Worm (Caenorhabditis elegans) whole organism, young adult: ENCODE results near the gene Y27F2A.10.
"Not testable (repeated sequence)": the region's sequence is repeated elsewhere in the genome, so short reads cannot be mapped to it uniquely, and the experiment has no call there.

ENCODE experiments used
- F23B12.7 ChIP-seq: sonication (generic microtip); optimal IDR thresholded peaks from 2 replicates; lab custom pipeline; 2017; ENCODE audit warnings: missing genetic modification characterization, mild to moderate bottlenecking, missing compliant biosample characterization, antibody characterized with exemption, moderate library complexity; ENCODE audit not compliant: insufficient read depth
- F39B2.1 ChIP-seq: fragments of 200-800 bp; sonication (Bioruptor generic); IDR thresholded peaks from 2 replicates; pipeline ENCODE4 v1.3.6; 2022; ENCODE audit warnings: missing genetic modification reagents, missing genetic modification characterization, missing compliant biosample characterization
- K11D2.4 ChIP-seq: fragments of 200-800 bp; sonication (Bioruptor generic); IDR thresholded peaks from 2 replicates; pipeline ENCODE4 v1.3.6; 2022; ENCODE audit warnings: missing genetic modification reagents, missing genetic modification characterization, missing compliant biosample characterization
- Y56A3A.18 ChIP-seq: fragments of 200-800 bp; sonication (Bioruptor generic); IDR thresholded peaks from 2 replicates; pipeline ENCODE4 v1.3.6; 2022; ENCODE audit warnings: missing genetic modification reagents, missing genetic modification characterization, missing compliant biosample characterization
- attf-6 ChIP-seq: fragments of 200-800 bp; sonication (Bioruptor generic); IDR thresholded peaks from 2 replicates; pipeline ENCODE4 v1.3.6; 2022; ENCODE audit warnings: missing genetic modification reagents, missing genetic modification characterization, missing compliant biosample characterization
- ccch-3 ChIP-seq: fragments of 200-800 bp; sonication (Bioruptor generic); optimal IDR thresholded peaks from 2 replicates; lab custom pipeline; 2018; ENCODE audit warnings: mild to moderate bottlenecking, missing genetic modification characterization, missing compliant biosample characterization
- ceh-91 ChIP-seq: fragments of 200-800 bp; sonication (Bioruptor generic); IDR thresholded peaks from 2 replicates; pipeline ENCODE4 v1.3.6; 2022; ENCODE audit warnings: missing genetic modification reagents, missing genetic modification characterization, missing compliant biosample characterization
- chd-7 ChIP-seq: sonication (generic microtip); optimal IDR thresholded peaks from 2 replicates; lab custom pipeline; 2016; ENCODE audit warnings: mild to moderate bottlenecking, missing genetic modification characterization, moderate library complexity, missing compliant biosample characterization
- dox-1 ChIP-seq: fragments of 200-800 bp; sonication (Bioruptor generic); IDR thresholded peaks from 2 replicates; pipeline ENCODE4 v1.3.6; 2022; ENCODE audit warnings: missing genetic modification reagents, missing genetic modification characterization, missing compliant biosample characterization
- egrh-3 ChIP-seq: fragments of 200-800 bp; sonication (Bioruptor generic); IDR thresholded peaks from 2 replicates; pipeline ENCODE4 v1.3.6; 2022; ENCODE audit warnings: missing genetic modification reagents, missing genetic modification characterization, missing compliant biosample characterization
- fkh-3 ChIP-seq: sonication (generic microtip); optimal IDR thresholded peaks from 2 replicates; lab custom pipeline; 2016; ENCODE audit warnings: mild to moderate bottlenecking, missing genetic modification characterization, missing compliant biosample characterization
- hlh-12 ChIP-seq: sonication (generic microtip); optimal IDR thresholded peaks from 2 replicates; lab custom pipeline; 2016; ENCODE audit warnings: missing genetic modification characterization, missing compliant biosample characterization
- lir-1 ChIP-seq: fragments of 200-800 bp; sonication (Bioruptor generic); conservative IDR thresholded peaks from 2 replicates; pipeline ENCODE4 v1.3.6; 2022; ENCODE audit warnings: missing genetic modification reagents, missing genetic modification characterization, missing compliant biosample characterization
- mcd-1 ChIP-seq: fragments of 200-800 bp; sonication (Bioruptor generic); IDR thresholded peaks from 2 replicates; pipeline ENCODE4 v1.3.6; 2022; ENCODE audit warnings: missing genetic modification reagents, missing genetic modification characterization, missing compliant biosample characterization
- nfya-2 ChIP-seq: fragments of 200-800 bp; sonication (Bioruptor generic); IDR thresholded peaks from 2 replicates; pipeline ENCODE4 v1.3.6; 2022; ENCODE audit warnings: missing genetic modification reagents, missing genetic modification characterization, missing compliant biosample characterization
- nhr-120 ChIP-seq: fragments of 200-800 bp; sonication (Bioruptor generic); IDR thresholded peaks from 2 replicates; pipeline ENCODE4 v1.3.6; 2022; ENCODE audit warnings: missing genetic modification characterization, missing compliant biosample characterization
- nhr-80 ChIP-seq: sonication (generic microtip); optimal IDR thresholded peaks from 2 replicates; lab custom pipeline; 2016; ENCODE audit warnings: missing genetic modification characterization, missing compliant biosample characterization
- snpc-1.3 ChIP-seq: sonication (generic microtip); optimal IDR thresholded peaks from 2 replicates; lab custom pipeline; 2017; ENCODE audit warnings: missing genetic modification characterization, mild to moderate bottlenecking, missing compliant biosample characterization, antibody characterized with exemption, moderate library complexity, missing genotype, missing genetic modification reagents; ENCODE audit not compliant: insufficient read depth
- snpc-4 ChIP-seq, 5 experiments: fragments of 150-350 bp in 1 of 5; sonication (generic microtip) in 4 of 5; optimal IDR thresholded peaks; 2 replicates each; lab custom pipeline; 2014 to 2018; ENCODE audit warnings: missing genetic modification characterization in 5 of 5, missing biosample characterization in 3 of 5, antibody characterized with exemption in 2 of 5, mild to moderate bottlenecking in 2 of 5, missing compliant biosample characterization in 2 of 5, missing genotype in 2 of 5, moderate library complexity in 2 of 5, missing genetic modification reagents in 1 of 5
- unc-62 ChIP-seq: fragments of 150-350 bp; optimal IDR thresholded peaks from 2 replicates; lab custom pipeline; 2014; ENCODE audit warnings: missing biosample characterization, missing genetic modification reagents, missing genetic modification characterization
- zfh-2 ChIP-seq: fragments of 200-800 bp; sonication (Bioruptor generic); conservative IDR thresholded peaks from 2 replicates; pipeline ENCODE4 v1.3.6; 2022; ENCODE audit warnings: missing genetic modification reagents, missing genetic modification characterization, missing compliant biosample characterization
- ztf-22 ChIP-seq: fragments of 200-800 bp; sonication (Bioruptor generic); optimal IDR thresholded peaks from 2 replicates; lab custom pipeline; 2018; ENCODE audit warnings: mild to moderate bottlenecking, missing genetic modification characterization, moderate library complexity, missing compliant biosample characterization
- ztf-28 ChIP-seq: fragments of 200-800 bp; sonication (Bioruptor generic); IDR thresholded peaks from 2 replicates; pipeline ENCODE4 v1.3.6; 2022; ENCODE audit warnings: missing genetic modification reagents, missing genetic modification characterization, missing compliant biosample characterization
- ztf-3 ChIP-seq: fragments of 200-800 bp; sonication (Bioruptor generic); optimal IDR thresholded peaks from 2 replicates; lab custom pipeline; 2018; ENCODE audit warnings: mild to moderate bottlenecking, missing genetic modification characterization, missing compliant biosample characterization

Y27F2A.10 gene

DNA sequence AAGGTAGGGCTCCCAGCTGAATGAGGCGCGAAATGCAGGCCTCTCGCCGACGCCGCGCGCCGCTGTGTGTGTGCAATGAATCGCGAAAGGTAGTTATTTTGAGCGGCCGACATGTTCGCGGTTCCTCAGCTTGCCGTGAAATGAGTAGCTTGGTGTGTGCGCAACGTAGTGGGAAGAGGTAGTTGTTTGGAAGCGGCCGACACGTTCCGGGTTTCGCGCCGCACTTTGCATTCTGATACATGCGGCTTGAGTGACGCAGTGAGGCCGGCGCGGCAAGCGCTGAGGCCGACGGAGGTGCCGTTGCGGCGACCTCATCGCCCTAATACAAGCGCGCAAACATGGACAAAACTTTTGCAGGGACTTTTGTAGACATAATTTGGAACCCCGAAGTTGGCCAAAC is 23.7 kb upstream of the Y27F2A.10 start:
- TF ChIP-seq K11D2.4 (GFP tag; lab: Robert Waterston, UW) (no peak), hlh-12 (no peak), ztf-22 (GFP tag; lab: Kevin White, UChicago) (no peak), snpc-4 (GFP tag; optimal IDR thresholded peaks at IDR 0.05; lab: Kevin White, UChicago) (no peak), snpc-4 (tag; optimal IDR thresholded peaks at IDR 0.05; lab: Kevin White, UChicago) (peak in 1 of 4 experiments; percentile 68), lir-1 (GFP tag; lab: Robert Waterston, UW) (no peak), ztf-3 (GFP tag; lab: Kevin White, UChicago) (no peak), chd-7 (tag; lab: Kevin White, UChicago) (no peak), zfh-2 (GFP tag; lab: Robert Waterston, UW) (peak; percentile 69; the same call in 1 of the 2 replicates), snpc-1.3 (tag; lab: Kevin White, UChicago) (no peak), egrh-3 (GFP tag; lab: Robert Waterston, UW) (no peak; the same call in 1 of the 2 replicates)

DNA sequence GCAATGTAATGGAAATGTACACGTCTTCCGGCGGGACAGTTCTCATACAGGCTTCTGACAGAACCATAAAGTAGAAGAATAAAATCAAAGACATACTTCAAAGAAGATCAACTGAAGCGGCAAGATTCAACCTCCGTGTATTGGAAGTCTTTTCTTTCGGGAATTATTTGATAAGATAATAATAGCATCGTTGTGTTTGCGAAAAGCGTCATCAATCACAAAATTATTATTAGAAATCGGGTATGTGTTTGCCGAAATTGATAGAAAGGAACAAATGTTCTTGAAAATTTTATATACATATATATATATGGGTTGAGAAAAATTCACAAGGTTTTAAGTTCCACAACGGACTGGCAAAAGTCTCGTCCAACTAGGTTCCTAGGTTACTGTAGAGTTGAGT is 19.5 kb upstream of the Y27F2A.10 start, which contains the start of gene Y27F2A.9:
Gene Y27F2A.9, minus strand, starts transcription at position 101 of the 400 bp plus-strand sequence.
- TF ChIP-seq dox-1, nhr-80, nhr-120: not testable (repeated sequence)

- TF ChIP-seq ceh-91, attf-6, Y56A3A.18 (GFP tag; lab: Robert Waterston, UW): not testable (repeated sequence)
- TF ChIP-seq, all 124 proteins: peak for 0; not testable (repeated sequence) for 124
Observed at ce11 chrII:3189038-3189437, 17.0 kb upstream of the Y27F2A.10 start, which contains the start of gene Y27F2A.11. Gene Y27F2A.11 (plus strand): TSS chrII:3189338.

DNA sequence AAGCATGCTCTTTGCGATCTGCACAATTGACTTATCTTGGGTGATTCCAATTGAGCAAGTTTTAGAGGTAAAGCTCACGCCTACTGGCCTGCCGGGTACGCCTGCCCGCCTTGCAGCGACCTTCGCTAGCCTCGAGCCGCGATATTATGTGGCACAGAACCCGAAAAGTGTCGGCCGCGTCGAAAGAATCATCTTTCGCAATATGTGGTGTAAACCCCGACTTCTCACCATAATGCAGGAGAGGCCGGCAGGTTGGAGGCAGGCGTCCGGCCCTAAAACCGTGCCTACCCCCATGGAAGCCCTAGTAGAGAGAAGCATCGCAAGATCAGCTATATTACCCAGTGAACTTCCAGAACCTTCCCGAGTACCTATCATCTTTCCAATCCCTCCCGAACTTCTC is 13.8 kb upstream of the Y27F2A.10 start:
- TF ChIP-seq mcd-1 (GFP tag; lab: Robert Waterston, UW) (no peak), zfh-2 (GFP tag; lab: Robert Waterston, UW) (peak; percentile 67)

ce11 chrII:3184858-3185257 is 12.8 kb upstream of the Y27F2A.10 start, which contains the start of gene sri-78:
Gene sri-78 (plus strand): TSS chrII:3185158.
- TF ChIP-seq F23B12.7 (tag; lab: Kevin White, UChicago); lir-1 (GFP tag; lab: Robert Waterston, UW); fkh-3 (tag; lab: Kevin White, UChicago): not testable (repeated sequence)

ce11 chrII:3183300-3183840 is 11.3 kb upstream of the Y27F2A.10 start, which contains the start of the genes Y27F2A.6 and Y27F2A.8:
Gene Y27F2A.6 (minus strand): TSS chrII:3183400.
Gene Y27F2A.8 (plus strand): TSS chrII:3183790.
- TF ChIP-seq ceh-91 (GFP tag; lab: Robert Waterston, UW); nfya-2 (GFP tag; lab: Robert Waterston, UW); unc-62: not testable (repeated sequence)

DNA sequence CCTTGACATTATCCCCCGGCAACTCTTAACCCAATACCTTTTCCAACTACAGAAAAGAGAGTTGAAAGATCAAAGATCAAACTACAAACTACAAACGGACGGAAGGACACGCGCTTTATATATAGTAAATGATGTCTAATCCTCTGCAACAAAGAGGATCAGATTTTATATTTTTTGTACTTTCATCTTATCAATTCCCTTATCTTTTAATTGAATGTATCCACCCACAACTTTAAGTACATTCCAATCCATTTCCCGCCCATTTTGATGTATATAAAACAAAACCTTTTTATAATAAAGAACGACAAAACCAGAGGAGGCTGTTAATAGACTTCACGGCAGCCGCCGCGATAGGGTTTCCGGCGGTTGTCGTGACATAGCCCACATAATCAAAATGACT is 5.6 kb upstream of the Y27F2A.10 start, which contains the start of gene sri-40:
Gene sri-40, plus strand, starts transcription at position 301 of the 400 bp plus-strand sequence.
- not testable (repeated sequence) for TF ChIP-seq ccch-3 (GFP tag; lab: Kevin White, UChicago); F39B2.1 (GFP tag; lab: Robert Waterston, UW); ztf-28 (GFP tag; lab: Robert Waterston, UW)
